Fruit fly (Drosophila melanogaster) whole organism, larva: ENCODE measurements around the gene RpS3A.

Experiments used
- noc ChIP-seq: fragments of 200-800 bp; sonication (Bioruptor generic); optimal IDR thresholded peaks from 3 replicates; lab custom pipeline; 2019; ENCODE audit warnings: missing biosample characterization, mild to moderate bottlenecking, missing genetic modification characterization, moderate library complexity

The RpS3A gene

DNA sequence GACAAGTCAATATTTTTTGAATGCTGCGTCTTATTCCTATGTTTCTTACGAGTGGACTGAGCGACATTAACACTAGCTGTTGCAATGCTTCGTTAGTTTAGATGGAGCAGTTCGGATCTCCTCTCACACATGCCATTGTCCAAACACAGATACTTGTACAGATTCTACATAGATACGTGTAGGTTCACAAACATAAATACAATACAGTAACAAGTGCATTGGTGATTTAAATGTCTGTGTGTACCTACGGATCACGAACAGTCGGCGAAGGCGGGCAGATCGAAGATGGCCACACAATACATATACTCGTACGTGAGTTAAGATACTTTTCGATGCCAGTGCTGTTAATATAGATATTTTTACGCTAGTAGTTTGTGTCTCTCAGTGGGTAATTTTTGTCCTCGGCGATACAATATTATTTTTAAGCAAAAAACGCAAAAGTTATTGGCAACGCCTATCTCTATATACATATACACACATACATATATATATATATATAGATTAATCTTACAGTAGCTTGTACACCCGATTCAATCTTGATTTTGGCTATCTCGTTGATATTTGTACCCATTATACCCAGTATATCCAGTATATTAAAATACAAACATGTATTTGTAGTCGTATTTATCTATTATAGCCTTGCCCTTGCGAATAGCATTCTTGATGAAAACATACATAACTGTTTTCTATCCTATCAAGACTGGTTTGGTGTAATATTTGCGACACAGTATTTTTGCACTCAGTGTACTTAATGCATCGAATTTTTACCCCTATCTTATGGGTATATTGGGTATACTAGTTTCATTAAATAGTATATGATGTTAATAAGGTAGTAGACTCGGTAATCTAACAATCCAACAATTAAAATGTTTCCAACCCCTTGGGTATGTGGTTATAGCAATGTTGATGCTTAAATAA, 10.5 kb downstream of the RpS3A start, which contains the start of gene ci:
Gene ci, minus strand, starts transcription at position 800 of the 918 bp plus-strand sequence.
- no peak for TF ChIP-seq noc (tag; lab: Kevin White, UChicago)

DNA sequence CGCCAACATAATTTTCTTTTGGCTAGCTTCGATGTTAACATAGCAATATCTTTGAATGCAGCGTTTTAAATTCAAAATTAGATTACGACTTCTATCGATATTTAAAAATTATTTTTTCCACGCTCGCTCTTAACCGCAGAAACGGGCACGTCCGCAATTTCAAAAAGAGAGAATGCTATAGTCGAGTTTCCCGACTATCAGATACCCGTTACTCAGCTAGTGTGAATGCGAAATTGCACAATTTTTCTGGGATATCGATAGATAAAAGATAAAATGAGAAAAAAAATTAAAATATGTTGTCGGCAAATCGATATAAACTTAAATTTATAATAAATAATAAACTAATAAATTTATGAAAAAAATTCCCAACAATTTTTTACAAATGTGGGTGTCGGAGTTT, 12.4 kb downstream of the RpS3A start:
- no peak for TF ChIP-seq noc (tag; lab: Kevin White, UChicago)

dm6 chr4:46942-47527, 20.0 kb downstream of the RpS3A start:
- no peak for TF ChIP-seq noc (tag; lab: Kevin White, UChicago)

DNA sequence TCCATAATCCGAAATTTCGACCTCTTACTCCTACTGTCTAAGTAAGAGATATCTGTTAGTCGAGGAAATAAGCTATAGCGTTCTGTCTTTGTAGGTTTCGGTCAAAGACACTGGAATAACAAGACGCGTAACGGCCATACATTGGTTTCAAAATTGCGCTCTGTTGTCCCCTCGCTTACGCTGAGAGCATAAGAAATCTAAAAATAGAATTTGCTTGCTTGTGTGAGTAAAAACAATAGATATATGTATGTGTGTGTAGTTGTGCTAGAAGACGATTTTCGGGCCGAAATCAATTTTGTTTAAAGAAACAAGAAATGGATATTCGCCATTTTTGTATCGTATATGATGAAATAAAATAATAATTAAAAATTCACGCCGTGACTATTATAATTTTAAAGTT, 20.5 kb downstream of the RpS3A start:
- TF ChIP-seq noc (tag; lab: Kevin White, UChicago), result no peak

DNA sequence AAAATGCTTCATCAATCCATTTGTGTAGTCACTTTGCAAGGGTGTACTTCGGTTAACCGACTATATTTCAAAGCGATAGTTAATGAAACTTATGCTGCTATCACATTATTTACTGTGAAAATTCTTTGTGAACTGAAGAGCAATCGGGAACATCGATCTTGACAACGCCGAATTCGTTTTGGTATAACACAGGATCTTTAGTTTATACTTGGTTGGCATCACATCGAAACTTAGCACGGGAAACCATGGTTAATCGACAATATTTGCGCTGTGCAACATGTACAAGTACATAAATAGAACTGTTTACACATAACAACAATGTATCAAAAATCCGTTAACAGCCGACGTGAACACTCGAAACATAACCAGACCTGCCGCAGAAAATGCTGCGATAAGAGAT, 22.2 kb downstream of the RpS3A start:
- TF ChIP-seq noc (tag; lab: Kevin White, UChicago), result no peak

- no peak for TF ChIP-seq noc (tag; lab: Kevin White, UChicago)
Measured at dm6 chr4:43936-44260, 23.1 kb downstream of the RpS3A start.

- no peak for TF ChIP-seq noc (tag; lab: Kevin White, UChicago)
Measured at dm6 chr4:43179-43935, 23.6 kb downstream of the RpS3A start, which contains the start of gene PlexB. TSS of gene PlexB (minus strand) at chr4:43778.

DNA sequence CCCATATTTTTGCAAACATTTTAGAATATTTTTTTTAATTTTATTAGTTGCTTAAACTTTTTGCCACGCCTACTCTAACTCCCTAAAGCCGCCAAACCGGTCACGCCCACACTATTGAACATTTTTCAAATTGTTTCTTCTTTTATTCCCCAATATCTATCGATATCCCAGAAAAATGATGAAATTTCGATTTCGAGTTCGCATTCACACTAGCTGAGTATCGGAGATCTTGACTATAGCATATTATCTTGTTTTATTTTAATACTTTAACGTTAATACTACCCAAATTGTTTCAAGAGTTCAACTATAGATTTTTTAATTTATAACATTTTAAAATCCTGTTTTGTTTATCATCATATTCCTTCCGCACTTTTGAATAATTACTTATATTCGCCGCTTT, 24.7 kb downstream of the RpS3A start:
- no peak for TF ChIP-seq noc (tag; lab: Kevin White, UChicago)
